Fruit fly (Drosophila melanogaster) whole organism, embryonic: ENCODE results near the gene Cpr66Cb.
A peak's percentile ranks its signal among the peaks of the same experiment; 100 is the strongest.

Experiments used
- Atf-2 ChIP-seq: fragments of 200-800 bp; sonication (Bioruptor generic); optimal IDR thresholded peaks from 2 replicates; lab custom pipeline; 2016; ENCODE audit warnings: missing biosample characterization, missing genetic modification characterization
- CG11456 ChIP-seq: fragments of 200-800 bp; sonication (Bioruptor generic); IDR thresholded peaks from 3 replicates; pipeline ENCODE4 v1.3.6; 2022; ENCODE audit warnings: missing biosample characterization, missing genetic modification characterization
- CG1233 ChIP-seq: fragments of 200-800 bp; sonication (Bioruptor generic); optimal IDR thresholded peaks from 4 replicates; lab custom pipeline; 2018; ENCODE audit warnings: missing biosample characterization, mild to moderate bottlenecking, missing genetic modification characterization
- CG13123 ChIP-seq: fragments of 200-800 bp; sonication (Bioruptor generic); optimal IDR thresholded peaks from 2 replicates; lab custom pipeline; 2016; ENCODE audit warnings: missing biosample characterization, missing genetic modification characterization
- CG15073 ChIP-seq: fragments of 200-800 bp; sonication (Bioruptor generic); optimal IDR thresholded peaks from 2 replicates; lab custom pipeline; 2016; ENCODE audit warnings: missing biosample characterization, missing genetic modification characterization
- CG16813 ChIP-seq: fragments of 200-800 bp; sonication (Bioruptor generic); IDR thresholded peaks from 3 replicates; pipeline ENCODE4 v1.3.6; 2022; ENCODE audit warnings: missing biosample characterization, missing genetic modification characterization; ENCODE audit not compliant: partially characterized antibody
- CG17568 ChIP-seq: fragments of 200-800 bp; sonication (Bioruptor generic); optimal IDR thresholded peaks from 2 replicates; lab custom pipeline; 2018; ENCODE audit warnings: missing biosample characterization, mild to moderate bottlenecking, missing genetic modification characterization, moderate library complexity
- CG18476 ChIP-seq: fragments of 200-800 bp; sonication (Bioruptor generic); optimal IDR thresholded peaks from 2 replicates; lab custom pipeline; 2016; ENCODE audit warnings: missing biosample characterization, mild to moderate bottlenecking, missing genetic modification characterization
- CG32532 ChIP-seq: fragments of 200-800 bp; sonication (Bioruptor generic); IDR thresholded peaks from 2 replicates; pipeline ENCODE4 v1.3.6; 2022; ENCODE audit warnings: missing biosample characterization, missing genetic modification characterization
- CG4328 ChIP-seq: fragments of 200-800 bp; sonication (Bioruptor generic); optimal IDR thresholded peaks from 3 replicates; lab custom pipeline; 2017; ENCODE audit warnings: missing biosample characterization, missing genetic modification reagents, missing genetic modification characterization
- CG8290 ChIP-seq, 3 experiments: fragments of 200-800 bp; sonication (Bioruptor generic); optimal IDR thresholded peaks; 2 replicates each; lab custom pipeline; 2016 to 2019; ENCODE audit warnings: missing biosample characterization in 3 of 3, missing genetic modification characterization in 3 of 3, mild to moderate bottlenecking in 2 of 3, moderate library complexity in 1 of 3
- D19A ChIP-seq: fragments of 200-800 bp; optimal IDR thresholded peaks from 3 replicates; lab custom pipeline; 2019; ENCODE audit warnings: missing biosample characterization, mild to moderate bottlenecking, missing genetic modification characterization, moderate library complexity
- Dad ChIP-seq: fragments of 200-800 bp; sonication (Bioruptor generic); optimal IDR thresholded peaks from 3 replicates; lab custom pipeline; 2016; ENCODE audit warnings: missing biosample characterization, missing genetic modification characterization
- Ets97D ChIP-seq: fragments of 200-800 bp; sonication (Bioruptor generic); optimal IDR thresholded peaks from 3 replicates; lab custom pipeline; 2016; ENCODE audit warnings: missing biosample characterization, missing genetic modification characterization
- Fer2 ChIP-seq: fragments of 200-800 bp; sonication (Bioruptor generic); optimal IDR thresholded peaks from 2 replicates; lab custom pipeline; 2018; ENCODE audit warnings: missing biosample characterization, mild to moderate bottlenecking, missing genetic modification characterization, moderate library complexity
- HLH54F ChIP-seq: fragments of 200-800 bp; sonication (Bioruptor generic); optimal IDR thresholded peaks from 3 replicates; lab custom pipeline; 2016; ENCODE audit warnings: missing biosample characterization, missing genetic modification characterization
- Hey ChIP-seq: fragments of 200-800 bp; sonication (Bioruptor generic); optimal IDR thresholded peaks from 3 replicates; lab custom pipeline; 2018; ENCODE audit warnings: missing biosample characterization, mild to moderate bottlenecking, missing genetic modification characterization
- HmgZ ChIP-seq: fragments of 200-800 bp; sonication (Bioruptor generic); optimal IDR thresholded peaks from 2 replicates; lab custom pipeline; 2018; ENCODE audit warnings: missing biosample characterization, mild to moderate bottlenecking, missing genetic modification characterization
- MESR4 ChIP-seq: fragments of 200-800 bp; sonication (Bioruptor generic); optimal IDR thresholded peaks from 2 replicates; lab custom pipeline; 2018; ENCODE audit warnings: missing biosample characterization, mild to moderate bottlenecking, missing genetic modification characterization, moderate library complexity
- Med ChIP-seq: fragments of 200-800 bp; sonication (Bioruptor generic); peaks from one replicate; lab custom pipeline; 2016; ENCODE audit warnings: missing biosample characterization, missing genetic modification characterization, mild to moderate bottlenecking, inconsistent platforms, moderate library complexity
- NC2α ChIP-seq: fragments of 200-800 bp; sonication (Bioruptor generic); optimal IDR thresholded peaks from 2 replicates; lab custom pipeline; 2016; ENCODE audit warnings: missing biosample characterization, missing genetic modification characterization
- NfI ChIP-seq: fragments of 200-800 bp; sonication (Bioruptor generic); optimal IDR thresholded peaks from 3 replicates; lab custom pipeline; 2018; ENCODE audit warnings: missing biosample characterization, mild to moderate bottlenecking, missing genetic modification characterization, moderate library complexity
- TFAM ChIP-seq: fragments of 200-800 bp; sonication (Bioruptor generic); optimal IDR thresholded peaks from 2 replicates; lab custom pipeline; 2017; ENCODE audit warnings: missing biosample characterization, missing genetic modification characterization, inconsistent platforms
- YL-1 ChIP-seq: fragments of 200-800 bp; sonication (Bioruptor generic); optimal IDR thresholded peaks from 3 replicates; lab custom pipeline; 2017; ENCODE audit warnings: missing biosample characterization, mild to moderate bottlenecking, missing genetic modification characterization
- btn ChIP-seq: fragments of 200-800 bp; sonication (Bioruptor generic); optimal IDR thresholded peaks from 2 replicates; lab custom pipeline; 2016; ENCODE audit warnings: missing biosample characterization, missing genetic modification characterization
- cas ChIP-seq: fragments of 200-800 bp; sonication (Bioruptor generic); IDR thresholded peaks from 2 replicates; pipeline ENCODE4 v1.3.6; 2022; ENCODE audit warnings: missing biosample characterization, missing genetic modification characterization
- cg ChIP-seq: fragments of 200-800 bp; sonication (Bioruptor generic); optimal IDR thresholded peaks from 3 replicates; lab custom pipeline; 2019; ENCODE audit warnings: missing biosample characterization, mild to moderate bottlenecking, missing genetic modification characterization, moderate library complexity
- corto ChIP-seq: fragments of 200-800 bp; sonication (Bioruptor generic); optimal IDR thresholded peaks from 2 replicates; lab custom pipeline; 2016; ENCODE audit warnings: missing biosample characterization, mild to moderate bottlenecking, missing genetic modification characterization, moderate library complexity
- dimm ChIP-seq: fragments of 200-800 bp; sonication (Bioruptor generic); IDR thresholded peaks from 2 replicates; pipeline ENCODE4 v1.3.6; 2022; ENCODE audit warnings: missing biosample characterization, missing genetic modification characterization
- en ChIP-seq: fragments of 200-800 bp; sonication (Bioruptor generic); optimal IDR thresholded peaks from 2 replicates; lab custom pipeline; 2016; ENCODE audit warnings: missing biosample characterization, missing genetic modification characterization
- exex ChIP-seq: fragments of 200-800 bp; sonication (Bioruptor generic); optimal IDR thresholded peaks from 4 replicates; lab custom pipeline; 2018; ENCODE audit warnings: missing biosample characterization, mild to moderate bottlenecking, missing genetic modification characterization, moderate library complexity
- fd64A ChIP-seq: fragments of 200-800 bp; sonication (Bioruptor generic); optimal IDR thresholded peaks from 3 replicates; lab custom pipeline; 2018; ENCODE audit warnings: missing biosample characterization, mild to moderate bottlenecking, missing genetic modification characterization
- h ChIP-seq: fragments of >200 bp; optimal IDR thresholded peaks from 2 replicates; lab custom pipeline; 2017
- hth ChIP-seq: fragments of >200 bp; optimal IDR thresholded peaks from 2 replicates; lab custom pipeline; 2017; ENCODE audit warnings: inconsistent platforms
- inv ChIP-seq: fragments of 200-800 bp; sonication (Bioruptor generic); IDR thresholded peaks from 2 replicates; pipeline ENCODE4 v1.3.6; 2022; ENCODE audit warnings: missing biosample characterization, missing genetic modification characterization; ENCODE audit not compliant: partially characterized antibody
- jing ChIP-seq: fragments of 200-800 bp; sonication (Bioruptor generic); optimal IDR thresholded peaks from 2 replicates; lab custom pipeline; 2018; ENCODE audit warnings: missing biosample characterization, mild to moderate bottlenecking, missing genetic modification characterization
- ken ChIP-seq: fragments of 200-800 bp; sonication (Bioruptor generic); IDR thresholded peaks from 3 replicates; pipeline ENCODE4 v1.3.6; 2022; ENCODE audit warnings: missing biosample characterization, missing genetic modification characterization
- mirr ChIP-seq: fragments of 200-800 bp; sonication (Bioruptor generic); optimal IDR thresholded peaks from 3 replicates; lab custom pipeline; 2018; ENCODE audit warnings: missing biosample characterization, mild to moderate bottlenecking, missing genetic modification characterization
- nau ChIP-seq: fragments of 200-800 bp; sonication (Bioruptor generic); optimal IDR thresholded peaks from 3 replicates; lab custom pipeline; 2017; ENCODE audit warnings: missing biosample characterization, mild to moderate bottlenecking, missing genetic modification characterization, missing genetic modification reagents
- pita ChIP-seq: fragments of 200-800 bp; sonication (Bioruptor generic); optimal IDR thresholded peaks from 2 replicates; lab custom pipeline; 2017; ENCODE audit warnings: missing biosample characterization, mild to moderate bottlenecking, missing genetic modification characterization
- salm ChIP-seq: fragments of 200-800 bp; sonication (Bioruptor generic); optimal IDR thresholded peaks from 2 replicates; lab custom pipeline; 2018; ENCODE audit warnings: missing biosample characterization, mild to moderate bottlenecking, missing genetic modification characterization
- scrt ChIP-seq: fragments of 200-800 bp; sonication (Bioruptor generic); optimal IDR thresholded peaks from 2 replicates; lab custom pipeline; 2018; ENCODE audit warnings: missing biosample characterization, mild to moderate bottlenecking, missing genetic modification characterization, moderate library complexity
- sens ChIP-seq: fragments of 200-800 bp; sonication (Bioruptor generic); peaks from one replicate; lab custom pipeline; 2016; ENCODE audit warnings: missing biosample characterization, missing genetic modification characterization
- sima ChIP-seq: fragments of 200-800 bp; sonication (Bioruptor generic); optimal IDR thresholded peaks from 2 replicates; lab custom pipeline; 2016; ENCODE audit warnings: missing biosample characterization, missing genetic modification characterization
- sisA ChIP-seq: fragments of 200-800 bp; sonication (Bioruptor generic); IDR thresholded peaks from 2 replicates; pipeline ENCODE4 v1.3.6; 2022; ENCODE audit warnings: missing biosample characterization, missing genetic modification characterization
- slou ChIP-seq: fragments of 200-800 bp; sonication (Bioruptor generic); optimal IDR thresholded peaks from 3 replicates; lab custom pipeline; 2016; ENCODE audit warnings: missing biosample characterization, missing genetic modification characterization
- unc-4 ChIP-seq: fragments of 200-800 bp; sonication (Bioruptor generic); IDR thresholded peaks from 2 replicates; pipeline ENCODE4 v1.3.6; 2022; ENCODE audit warnings: missing biosample characterization, missing genetic modification characterization; ENCODE audit not compliant: partially characterized antibody
- unpg ChIP-seq: fragments of 200-800 bp; sonication (Bioruptor generic); optimal IDR thresholded peaks from 3 replicates; lab custom pipeline; 2018; ENCODE audit warnings: missing biosample characterization, mild to moderate bottlenecking, missing genetic modification characterization, moderate library complexity
- wek ChIP-seq: fragments of 200-800 bp; sonication (Bioruptor generic); optimal IDR thresholded peaks from 3 replicates; lab custom pipeline; 2018; ENCODE audit warnings: missing biosample characterization, mild to moderate bottlenecking, missing genetic modification characterization, moderate library complexity

The Cpr66Cb gene

dm6 chr3L:8299224-8300130 is 37.0 kb upstream of the Cpr66Cb start, which contains the start of the genes Arl5 and CG13671 (continued):
- TF ChIP-seq CG4328: peak; percentile 27
- TF ChIP-seq CG15073 (GFP tag; lab: Kevin White, UChicago): peak; percentile 23
- peak; percentile 63 for TF ChIP-seq inv (GFP tag; lab: Robert Waterston, UW)
- peak; percentile 88 for TF ChIP-seq CG11456 (GFP tag; lab: Robert Waterston, UW)
- TF ChIP-seq D19A: no peak
- peak; percentile 62 for TF ChIP-seq HmgZ (tag; lab: Kevin White, UChicago)
- TF ChIP-seq wek: no peak
- TF ChIP-seq NfI (GFP tag; lab: Kevin White, UChicago): peak; percentile 61
- 0 out of 2 replicates have a peak, but pooled peaks have one; percentile 55 for TF ChIP-seq cas (GFP tag; lab: Robert Waterston, UW)
- peak; percentile 83 for TF ChIP-seq ken (GFP tag; lab: Robert Waterston, UW)
- peak; percentile 79 for TF ChIP-seq slou (GFP tag; lab: Kevin White, UChicago)
- peak; percentile 77 for TF ChIP-seq CG16813 (GFP tag; lab: Robert Waterston, UW)
- TF ChIP-seq Ets97D (GFP tag; lab: Kevin White, UChicago): peak; percentile 77
- TF ChIP-seq Med (GFP tag; lab: Kevin White, UChicago): peak; percentile 92
- TF ChIP-seq MESR4 (GFP tag; lab: Kevin White, UChicago): peak; percentile 83
- peak; percentile 59 for TF ChIP-seq scrt (GFP tag; lab: Kevin White, UChicago)
- peak; percentile 95 for TF ChIP-seq sens (GFP tag; lab: Kevin White, UChicago)
- TF ChIP-seq nau (GFP tag; lab: Kevin White, UChicago): peak; percentile 25
- TF ChIP-seq CG1233 (GFP tag; lab: Kevin White, UChicago): peak; percentile 53
- TF ChIP-seq salm: peak; percentile 25
- no peak for TF ChIP-seq h (lab: Kevin White, UChicago)
- peak; percentile 72 for TF ChIP-seq CG18476 (GFP tag; lab: Kevin White, UChicago)
- TF ChIP-seq fd64A: no peak
- TF ChIP-seq jing (GFP tag; lab: Kevin White, UChicago): peak; percentile 29
- peak; percentile 80 for TF ChIP-seq unc-4 (GFP tag; lab: Robert Waterston, UW)
- no peak for TF ChIP-seq dimm (GFP tag; lab: Robert Waterston, UW)
- TF ChIP-seq YL-1 (GFP tag; lab: Kevin White, UChicago): peak; percentile 82
- peak; percentile 83 for TF ChIP-seq CG13123
- TF ChIP-seq Atf-2 (GFP tag; lab: Kevin White, UChicago): peak; percentile 10
- no peak for TF ChIP-seq sima (GFP tag; lab: Kevin White, UChicago)
- TF ChIP-seq corto (GFP tag; lab: Kevin White, UChicago): no peak
- TF ChIP-seq unpg (GFP tag; lab: Kevin White, UChicago): peak; percentile 78
- peak; percentile 91 for TF ChIP-seq cg (GFP tag; lab: Kevin White, UChicago)
- TF ChIP-seq Fer2 (tag; lab: Kevin White, UChicago): no peak
- TF ChIP-seq pita (GFP tag; lab: Kevin White, UChicago): no peak
- TF ChIP-seq Dad (GFP tag; lab: Kevin White, UChicago): peak; percentile 44
- TF ChIP-seq sisA (GFP tag; lab: Robert Waterston, UW): peak; percentile 85
- no peak for TF ChIP-seq en (GFP tag; lab: Kevin White, UChicago)
- peak; percentile 28 for TF ChIP-seq btn (GFP tag; lab: Kevin White, UChicago)
- TF ChIP-seq HLH54F: peak; percentile 56
- TF ChIP-seq CG8290 (GFP tag; optimal IDR thresholded peaks at IDR 0.05; lab: Kevin White, UChicago): peak; percentile 86
- TF ChIP-seq CG8290 (tag; optimal IDR thresholded peaks at IDR 0.05; lab: Kevin White, UChicago): peak in 1 of 2 experiments; percentile 28
- TF ChIP-seq CG17568: no peak
- TF ChIP-seq Hey (tag; lab: Kevin White, UChicago): no peak
- peak; percentile 84 for TF ChIP-seq CG32532 (GFP tag; lab: Robert Waterston, UW)
- peak; percentile 85 for TF ChIP-seq exex
- peak; percentile 13 for TF ChIP-seq NC2α (GFP tag; lab: Kevin White, UChicago)
- no peak for TF ChIP-seq TFAM (GFP tag; lab: Kevin White, UChicago)
- peak; percentile 27 for TF ChIP-seq mirr (GFP tag; lab: Kevin White, UChicago)
- TF ChIP-seq hth: no peak
